Worm (Caenorhabditis elegans): ENCODE measurements around the gene cyb-1.

DNA sequence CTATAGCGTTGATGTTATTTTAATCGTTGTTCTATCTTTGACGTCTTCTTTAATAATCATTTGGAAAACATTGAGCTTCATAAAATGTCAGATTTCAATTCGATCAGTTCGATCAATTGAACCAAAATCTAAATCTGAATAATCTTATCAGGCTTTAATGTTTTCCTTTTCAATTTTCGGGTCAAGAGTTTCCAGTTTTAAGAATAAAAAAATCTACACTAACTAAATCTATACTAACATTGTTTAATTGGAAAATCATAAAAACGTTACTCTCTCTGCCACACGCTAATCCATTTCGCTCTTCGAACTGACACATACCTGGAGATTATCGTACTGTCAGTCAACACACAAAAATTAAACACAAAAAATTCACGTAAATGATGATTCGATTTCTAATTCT lies 29.2 kb downstream of the cyb-1 start, which contains the start of gene T25B9.11:
- TF ChIP-seq snpc-4 (tag; optimal IDR thresholded peaks at IDR 0.05) = no peak
- TF ChIP-seq lin-13 (tag; optimal IDR thresholded peaks at IDR 0.05) = no peak

Measured in whole organism, mixed stage, embryonic.